Worm (Caenorhabditis elegans): Measurements from ENCODE around the gene dhhc-4.

dhhc-4 gene

ce11 chrIII:9867780-9868503 lies at the start of gene dhhc-4:
Gene dhhc-4, minus strand, starts transcription at chrIII:9867792.
- TF ChIP-seq lin-14 (GFP tag; optimal IDR thresholded peaks at IDR 0.05) (peak; percentile 84), mef-2 (tag; optimal IDR thresholded peaks at IDR 0.05) (no peak), hlh-17 (GFP tag; optimal IDR thresholded peaks at IDR 0.05; ENCODE audit: borderline replicate concordance) (peak; percentile 78), efl-1 (optimal IDR thresholded peaks at IDR 0.05) (peak; percentile 88 to 94), efl-1 (GFP tag; optimal IDR thresholded peaks at IDR 0.05 in 1 of 2) (peak; percentile 93 to 99), lin-15B (tag; optimal IDR thresholded peaks at IDR 0.05) (peak; percentile 37), lsy-2 (tag; optimal IDR thresholded peaks at IDR 0.05) (peak; percentile 74 to 87), ceh-88 (GFP tag; IDR thresholded peaks at IDR 0.05) (peak; percentile 78), fkh-4 (tag; optimal IDR thresholded peaks at IDR 0.05; ENCODE audit: borderline replicate concordance) (peak; percentile 97), Y116A8C.19 (tag; optimal IDR thresholded peaks at IDR 0.05; ENCODE audit: borderline replicate concordance) (peak; percentile 73), aly-2 (tag; optimal IDR thresholded peaks at IDR 0.05) (peak; percentile 13), C34B4.2 (tag; optimal IDR thresholded peaks at IDR 0.05) (no peak), ceh-8 (GFP tag; optimal IDR thresholded peaks at IDR 0.05) (peak; percentile 87), pag-3 (tag; optimal IDR thresholded peaks at IDR 0.05; ENCODE audit: borderline replicate concordance, insufficient read depth) (no peak), ceh-90 (tag; optimal IDR thresholded peaks at IDR 0.05) (peak; percentile 97), C04F5.9 (tag; optimal IDR thresholded peaks at IDR 0.05) (peak; percentile 84), lin-35 (GFP tag; optimal IDR thresholded peaks at IDR 0.05) (peak; percentile 92 to 93), unc-98 (GFP tag; IDR thresholded peaks at IDR 0.05) (peak; percentile 88), blmp-1 (tag; optimal IDR thresholded peaks at IDR 0.05) (peak; percentile 89), fos-1 (tag; optimal IDR thresholded peaks at IDR 0.05) (no peak), ets-5 (GFP tag; IDR thresholded peaks at IDR 0.05) (no peak), egl-13 (tag; optimal IDR thresholded peaks at IDR 0.05) (peak; percentile 95), sptf-1 (tag; optimal IDR thresholded peaks at IDR 0.05) (no peak), efl-3 (GFP tag; optimal IDR thresholded peaks at IDR 0.05) (peak; percentile 80), dsc-1 (tag; optimal IDR thresholded peaks at IDR 0.05) (peak; percentile 94), sup-37 (GFP tag; optimal IDR thresholded peaks at IDR 0.05) (peak; percentile 82), nhr-84 (tag; optimal IDR thresholded peaks at IDR 0.05) (no peak), mdl-1 (tag; optimal IDR thresholded peaks at IDR 0.05) (no peak), zip-4 (GFP tag; optimal IDR thresholded peaks at IDR 0.05) (peak; percentile 84), unc-30 (tag; optimal IDR thresholded peaks at IDR 0.05) (no peak), alr-1 (tag; optimal IDR thresholded peaks at IDR 0.05; ENCODE audit: borderline replicate concordance) (no peak), sox-4 (tag; optimal IDR thresholded peaks at IDR 0.05) (peak; percentile 91), xbp-1 (tag; optimal IDR thresholded peaks at IDR 0.05) (peak; percentile 90), nhr-76 (tag; optimal IDR thresholded peaks at IDR 0.05) (no peak), zag-1 (tag; optimal IDR thresholded peaks at IDR 0.05) (no peak), mab-9 (GFP tag; IDR thresholded peaks at IDR 0.05) (peak; percentile 87), nhr-12 (tag; optimal IDR thresholded peaks at IDR 0.05) (no peak), snu-23 (GFP tag; optimal IDR thresholded peaks at IDR 0.05) (peak; percentile 77), nhr-47 (tag; optimal IDR thresholded peaks at IDR 0.05) (peak; percentile 95), ztf-11 (tag; optimal IDR thresholded peaks at IDR 0.05) (peak in 1 of 2 experiments; percentile 96), dpl-1 (GFP tag; optimal IDR thresholded peaks at IDR 0.05) (peak; percentile 88 to 93 (median 91)), nhr-71 (tag; optimal IDR thresholded peaks at IDR 0.05) (peak; percentile 94), C16A3.4 (tag; optimal IDR thresholded peaks at IDR 0.05) (peak; percentile 12), skn-1 (tag; optimal IDR thresholded peaks at IDR 0.05) (peak; percentile 30), tlp-1 (tag; optimal IDR thresholded peaks at IDR 0.05) (no peak), lir-3 (tag; optimal IDR thresholded peaks at IDR 0.05; ENCODE audit: poor library complexity) (peak; percentile 96), isw-1 (GFP tag; IDR thresholded peaks at IDR 0.05) (peak; percentile 82), elt-2 (tag; optimal IDR thresholded peaks at IDR 0.05) (peak; percentile 72), grh-1 (GFP tag; IDR thresholded peaks at IDR 0.05) (peak; percentile 83), pqm-1 (tag; optimal IDR thresholded peaks at IDR 0.05) (no peak), lin-39 (tag; optimal IDR thresholded peaks at IDR 0.05) (peak; percentile 86)

All from whole organism, L1 larva.